Fruit fly (Drosophila melanogaster): ENCODE measurements around the gene Traf6.

The Traf6 gene

DNA sequence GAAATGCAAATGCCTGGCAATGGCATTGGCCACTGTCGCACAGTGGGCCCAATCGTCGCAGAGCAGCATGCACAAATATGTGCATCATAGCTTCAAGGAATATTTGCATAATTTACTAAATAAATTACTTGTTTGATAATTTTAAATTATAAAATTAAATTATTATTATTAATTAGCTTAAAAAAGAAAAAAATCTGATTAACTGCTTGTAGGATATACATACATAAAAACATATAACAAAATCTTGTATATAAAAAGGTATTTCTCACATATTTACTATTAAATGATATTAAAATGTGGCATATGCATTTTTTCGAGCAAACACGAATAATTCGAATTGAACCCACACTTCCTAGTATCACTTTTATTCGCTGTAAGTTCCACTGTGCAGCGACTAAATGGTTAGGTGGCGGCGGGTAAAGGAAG lies 31.9 kb downstream of the Traf6 start (continued):
- TF ChIP-seq CG14014 (GFP tag; IDR thresholded peaks at IDR 0.05) (no peak), Fer2 (tag; optimal IDR thresholded peaks at IDR 0.05) (no peak), CG12769 (tag; optimal IDR thresholded peaks at IDR 0.05) (no peak), CG6689 (GFP tag; IDR thresholded peaks at IDR 0.05) (peak; percentile 60), CG3847 (GFP tag; IDR thresholded peaks at IDR 0.05) (no peak), CG16815 (GFP tag; optimal IDR thresholded peaks at IDR 0.05) (peak; percentile 4), nau (GFP tag; optimal IDR thresholded peaks at IDR 0.05) (no peak), pan (optimal IDR thresholded peaks at IDR 0.05) (no peak), pan (GFP tag; optimal IDR thresholded peaks at IDR 0.05 in 1 of 2, IDR thresholded peaks at IDR 0.05 in 1 of 2) (peak in 1 of 2 experiments; percentile 58), disco-r (GFP tag; optimal IDR thresholded peaks at IDR 0.05) (no peak), CG14050 (GFP tag; IDR thresholded peaks at IDR 0.05) (no peak), kay (GFP tag; optimal IDR thresholded peaks at IDR 0.05) (no peak), Hr51 (GFP tag; optimal IDR thresholded peaks at IDR 0.05) (peak in 1 of 2 experiments; percentile 71), Lhr (GFP tag; optimal IDR thresholded peaks at IDR 0.05) (no peak), Optix (GFP tag; IDR thresholded peaks at IDR 0.05) (0 out of 3 replicates have a peak, but pooled peaks have one; percentile 41), CG14667 (GFP tag; IDR thresholded peaks at IDR 0.05) (no peak), gcm2 (GFP tag; optimal IDR thresholded peaks at IDR 0.05) (no peak), CG17829 (tag; optimal IDR thresholded peaks at IDR 0.05) (peak; percentile 56), oc (tag; optimal IDR thresholded peaks at IDR 0.05) (peak; percentile 45), CG11093 (GFP tag; IDR thresholded peaks at IDR 0.05) (no peak), CG2678 (tag; optimal IDR thresholded peaks at IDR 0.05) (peak; percentile 74), Dad (GFP tag; optimal IDR thresholded peaks at IDR 0.05) (no peak), CG17186 (GFP tag; optimal IDR thresholded peaks at IDR 0.05) (no peak), CG12299 (tag; optimal IDR thresholded peaks at IDR 0.05) (no peak), GATAe (GFP tag; conservative IDR thresholded peaks at IDR 0.05) (no peak), abd-A (tag; optimal IDR thresholded peaks at IDR 0.05) (no peak), zf30C (GFP tag; optimal IDR thresholded peaks at IDR 0.05) (no peak), CG14441 (GFP tag; IDR thresholded peaks at IDR 0.05) (no peak; the same call in 1 of the 2 replicates), CG10366 (GFP tag; IDR thresholded peaks at IDR 0.05) (peak; percentile 19; the same call in 1 of the 2 replicates), CG17912 (GFP tag; optimal IDR thresholded peaks at IDR 0.05) (no peak), pum (GFP tag; optimal IDR thresholded peaks at IDR 0.05) (no peak), MESR4 (GFP tag; optimal IDR thresholded peaks at IDR 0.05) (no peak), CrebB (tag; optimal IDR thresholded peaks at IDR 0.05) (no peak), Doc2 (GFP tag; IDR thresholded peaks at IDR 0.05) (no peak), prd (optimal IDR thresholded peaks at IDR 0.05) (no peak), prd (GFP tag; IDR thresholded peaks at IDR 0.05) (peak; percentile 71; the same call in 2 of the 3 replicates), cg (GFP tag; optimal IDR thresholded peaks at IDR 0.05) (no peak), CG13296 (GFP tag; optimal IDR thresholded peaks at IDR 0.05) (peak; percentile 28), CG15073 (GFP tag; optimal IDR thresholded peaks at IDR 0.05) (no peak), ham (GFP tag; IDR thresholded peaks at IDR 0.05) (no peak), CG17568 (GFP tag; optimal IDR thresholded peaks at IDR 0.05) (no peak), CG10267 (tag; optimal IDR thresholded peaks at IDR 0.05) (peak; percentile 46), fd64A (GFP tag; optimal IDR thresholded peaks at IDR 0.05) (no peak), Trl (optimal IDR thresholded peaks at IDR 0.05) (no peak), Trl (GFP tag; optimal IDR thresholded peaks at IDR 0.05) (no peak), CG3163 (GFP tag; optimal IDR thresholded peaks at IDR 0.05) (no peak), CG5953 (GFP tag; IDR thresholded peaks at IDR 0.05) (0 out of 2 replicates have a peak, but pooled peaks have one; percentile 31), ewg (GFP tag; optimal IDR thresholded peaks at IDR 0.05) (peak; percentile 39), bbx (GFP tag; IDR thresholded peaks at IDR 0.05; ENCODE audit: partially characterized antibody) (no peak), insv (GFP tag; optimal IDR thresholded peaks at IDR 0.05) (no peak), fd102C (GFP tag; optimal IDR thresholded peaks at IDR 0.05) (no peak), sens (GFP tag) (peak; percentile 63)

Data from whole organism, embryonic.